Fruit fly (Drosophila melanogaster) whole organism, embryonic: ENCODE measurements around the gene CG33230.

Experiments
- Antp ChIP-seq: fragments of 200-800 bp; sonication (Bioruptor generic); optimal IDR thresholded peaks from 3 replicates; lab custom pipeline; 2016; ENCODE audit warnings: missing biosample characterization, missing genetic modification characterization
- Atf3 ChIP-seq: fragments of 200-800 bp; sonication (Bioruptor generic); optimal IDR thresholded peaks from 3 replicates; lab custom pipeline; 2016; ENCODE audit warnings: missing biosample characterization, missing genetic modification characterization
- Bdp1 ChIP-seq: fragments of 200-800 bp; sonication (Bioruptor generic); optimal IDR thresholded peaks from 3 replicates; lab custom pipeline; 2016; ENCODE audit warnings: missing biosample characterization, missing genetic modification characterization
- CG10654 ChIP-seq: fragments of 200-800 bp; sonication (Bioruptor generic); optimal IDR thresholded peaks from 2 replicates; lab custom pipeline; 2016; ENCODE audit warnings: missing biosample characterization, missing genetic modification characterization
- CG11560 ChIP-seq: fragments of 200-800 bp; sonication (Bioruptor generic); IDR thresholded peaks from 3 replicates; pipeline ENCODE4 v1.3.6; 2022; ENCODE audit warnings: missing biosample characterization, missing genetic modification characterization
- CG12236 ChIP-seq: fragments of 200-800 bp; sonication (Bioruptor generic); optimal IDR thresholded peaks from 2 replicates; lab custom pipeline; 2016; ENCODE audit warnings: missing biosample characterization, missing genetic modification characterization
- CG12769 ChIP-seq: fragments of 200-800 bp; sonication (Bioruptor generic); optimal IDR thresholded peaks from 2 replicates; lab custom pipeline; 2019; ENCODE audit warnings: missing biosample characterization, mild to moderate bottlenecking, missing genetic modification characterization, moderate library complexity
- CG14050 ChIP-seq: fragments of 200-800 bp; sonication (Bioruptor generic); IDR thresholded peaks from 3 replicates; pipeline ENCODE4 v1.3.6; 2022; ENCODE audit warnings: missing biosample characterization, missing genetic modification characterization
- CG17568 ChIP-seq: fragments of 200-800 bp; sonication (Bioruptor generic); optimal IDR thresholded peaks from 2 replicates; lab custom pipeline; 2018; ENCODE audit warnings: missing biosample characterization, mild to moderate bottlenecking, missing genetic modification characterization, moderate library complexity
- CG2116 ChIP-seq: fragments of 200-800 bp; sonication (Bioruptor generic); optimal IDR thresholded peaks from 3 replicates; lab custom pipeline; 2018; ENCODE audit warnings: missing biosample characterization, mild to moderate bottlenecking, missing genetic modification characterization
- CG30403 ChIP-seq: fragments of 200-800 bp; sonication (Bioruptor generic); optimal IDR thresholded peaks from 3 replicates; lab custom pipeline; 2016; ENCODE audit warnings: missing biosample characterization, missing genetic modification characterization
- CG30431 ChIP-seq: fragments of 200-800 bp; sonication (Bioruptor generic); optimal IDR thresholded peaks from 2 replicates; lab custom pipeline; 2017; ENCODE audit warnings: missing biosample characterization, missing genetic modification characterization
- CG3065 ChIP-seq: fragments of 200-800 bp; sonication (Bioruptor generic); optimal IDR thresholded peaks from 2 replicates; lab custom pipeline; 2016; ENCODE audit warnings: missing biosample characterization, missing genetic modification characterization
- CG32767 ChIP-seq: fragments of 200-800 bp; sonication (Bioruptor generic); IDR thresholded peaks from 2 replicates; pipeline ENCODE4 v1.3.6; 2022; ENCODE audit warnings: missing biosample characterization, missing genetic modification characterization
- CG3726 ChIP-seq: fragments of 200-800 bp; sonication (Bioruptor generic); IDR thresholded peaks from 3 replicates; pipeline ENCODE4, ENCODE4 v1.3.6; 2022; ENCODE audit warnings: missing biosample characterization, missing genetic modification characterization
- CG43689 ChIP-seq: fragments of 200-800 bp; sonication (Bioruptor generic); IDR thresholded peaks from 2 replicates; pipeline ENCODE4 v1.3.6; 2022; ENCODE audit warnings: missing biosample characterization, missing genetic modification characterization
- CG4424 ChIP-seq: fragments of 200-800 bp; sonication (Bioruptor generic); optimal IDR thresholded peaks from 3 replicates; lab custom pipeline; 2016; ENCODE audit warnings: missing biosample characterization, missing genetic modification characterization
- CG7357 ChIP-seq: fragments of 200-800 bp; sonication (Bioruptor generic); IDR thresholded peaks from 3 replicates; pipeline ENCODE4 v1.3.6; 2022; ENCODE audit warnings: missing biosample characterization, missing genetic modification characterization
- CG7839 ChIP-seq: fragments of 200-800 bp; sonication (Bioruptor generic); optimal IDR thresholded peaks from 3 replicates; lab custom pipeline; 2018; ENCODE audit warnings: missing biosample characterization, mild to moderate bottlenecking, missing genetic modification characterization, moderate library complexity
- CG8089 ChIP-seq: fragments of 200-800 bp; sonication (Bioruptor generic); optimal IDR thresholded peaks from 3 replicates; lab custom pipeline; 2016; ENCODE audit warnings: missing biosample characterization, missing genetic modification characterization
- CTCF ChIP-seq: fragments of 200-800 bp; sonication (Bioruptor generic); optimal IDR thresholded peaks from 2 replicates; lab custom pipeline; 2017; ENCODE audit warnings: missing biosample characterization, mild to moderate bottlenecking, missing genetic modification characterization, moderate library complexity
- Dip3 ChIP-seq: fragments of 200-800 bp; sonication (Bioruptor generic); optimal IDR thresholded peaks from 3 replicates; lab custom pipeline; 2016; ENCODE audit warnings: missing biosample characterization, missing genetic modification characterization
- Hr3 ChIP-seq: fragments of 200-800 bp; sonication (Bioruptor generic); optimal IDR thresholded peaks from 3 replicates; lab custom pipeline; 2016; ENCODE audit warnings: missing biosample characterization, missing genetic modification characterization
- Hr78 ChIP-seq, 2 experiments: fragments of 200-800 bp in 1 of 2; fragments of >200 bp in 1 of 2; sonication (Bioruptor generic) in 1 of 2; optimal IDR thresholded peaks; 2 replicates each; lab custom pipeline; 2017 to 2019; ENCODE audit warnings: missing biosample characterization in 2 of 2, missing genetic modification characterization in 2 of 2, mild to moderate bottlenecking in 1 of 2, moderate library complexity in 1 of 2
- Meics ChIP-seq: fragments of 200-800 bp; sonication (Bioruptor generic); optimal IDR thresholded peaks from 2 replicates; lab custom pipeline; 2017; ENCODE audit warnings: missing biosample characterization, mild to moderate bottlenecking, missing genetic modification characterization
- NK7.1 ChIP-seq: fragments of 200-800 bp; sonication (Bioruptor generic); optimal IDR thresholded peaks from 3 replicates; lab custom pipeline; 2016; ENCODE audit warnings: missing biosample characterization, missing genetic modification characterization
- NfI ChIP-seq: fragments of 200-800 bp; sonication (Bioruptor generic); optimal IDR thresholded peaks from 3 replicates; lab custom pipeline; 2018; ENCODE audit warnings: missing biosample characterization, mild to moderate bottlenecking, missing genetic modification characterization, moderate library complexity
- Sox102F ChIP-seq: fragments of 200-800 bp; sonication (Bioruptor generic); optimal IDR thresholded peaks from 2 replicates; lab custom pipeline; 2018; ENCODE audit warnings: missing biosample characterization, mild to moderate bottlenecking, missing genetic modification characterization, moderate library complexity
- Spps ChIP-seq: fragments of 200-800 bp; sonication (Bioruptor generic); optimal IDR thresholded peaks from 2 replicates; lab custom pipeline; 2018; ENCODE audit warnings: missing biosample characterization, mild to moderate bottlenecking, missing genetic modification characterization
- Sry-β ChIP-seq: fragments of 200-800 bp; sonication (Bioruptor generic); optimal IDR thresholded peaks from 2 replicates; lab custom pipeline; 2018; ENCODE audit warnings: missing biosample characterization, mild to moderate bottlenecking, missing genetic modification characterization, moderate library complexity
- chif ChIP-seq, 2 experiments: fragments of 200-800 bp; sonication (Bioruptor generic); optimal IDR thresholded peaks; 3 replicates each; lab custom pipeline; 2016; ENCODE audit warnings: missing biosample characterization in 2 of 2, missing genetic modification characterization in 2 of 2
- dan ChIP-seq: fragments of 200-800 bp; sonication (Bioruptor generic); IDR thresholded peaks from 2 replicates; pipeline ENCODE4 v1.3.6; 2022; ENCODE audit warnings: missing biosample characterization, missing genetic modification characterization
- danr ChIP-seq: fragments of 200-800 bp; sonication (Bioruptor generic); IDR thresholded peaks from 2 replicates; pipeline ENCODE4 v1.3.6; 2022; ENCODE audit warnings: missing biosample characterization, missing genetic modification characterization
- dpn ChIP-seq, 2 experiments: fragments of 200-800 bp; sonication (Bioruptor generic); optimal IDR thresholded peaks; 3 replicates each; lab custom pipeline; 2016; ENCODE audit warnings: missing biosample characterization in 2 of 2, missing genetic modification characterization in 2 of 2
- dysf ChIP-seq: fragments of 200-800 bp; sonication (Bioruptor generic); IDR thresholded peaks from 3 replicates; pipeline ENCODE4 v1.3.6; 2022; ENCODE audit warnings: missing biosample characterization, missing genetic modification characterization
- eve ChIP-seq, 2 experiments: fragments of >200 bp; optimal IDR thresholded peaks; 2 replicates each; lab custom pipeline; 2017; ENCODE audit warnings: missing biosample characterization in 2 of 2, missing genetic modification characterization in 2 of 2
- ewg ChIP-seq: fragments of 200-800 bp; sonication (Bioruptor generic); optimal IDR thresholded peaks from 3 replicates; lab custom pipeline; 2017; ENCODE audit warnings: mild to moderate bottlenecking, missing biosample characterization, missing genetic modification reagents, missing genetic modification characterization
- exex ChIP-seq: fragments of 200-800 bp; sonication (Bioruptor generic); optimal IDR thresholded peaks from 4 replicates; lab custom pipeline; 2018; ENCODE audit warnings: missing biosample characterization, mild to moderate bottlenecking, missing genetic modification characterization, moderate library complexity
- fu2 ChIP-seq: fragments of 200-800 bp; sonication (Bioruptor generic); optimal IDR thresholded peaks from 2 replicates; lab custom pipeline; 2016; ENCODE audit warnings: missing biosample characterization, missing genetic modification characterization
- grau ChIP-seq: fragments of 200-800 bp; optimal IDR thresholded peaks from 3 replicates; lab custom pipeline; 2019; ENCODE audit warnings: missing biosample characterization, mild to moderate bottlenecking, missing genetic modification characterization, moderate library complexity
- jing ChIP-seq: fragments of 200-800 bp; sonication (Bioruptor generic); optimal IDR thresholded peaks from 2 replicates; lab custom pipeline; 2018; ENCODE audit warnings: missing biosample characterization, mild to moderate bottlenecking, missing genetic modification characterization
- kah ChIP-seq: fragments of 200-800 bp; sonication (Bioruptor generic); optimal IDR thresholded peaks from 2 replicates; lab custom pipeline; 2018; ENCODE audit warnings: missing biosample characterization, mild to moderate bottlenecking, missing genetic modification characterization
- lbe ChIP-seq: fragments of 200-800 bp; sonication (Bioruptor generic); optimal IDR thresholded peaks from 2 replicates; lab custom pipeline; 2016; ENCODE audit warnings: missing biosample characterization, mild to moderate bottlenecking, missing genetic modification characterization
- maf-S ChIP-seq: fragments of 200-800 bp; sonication (Bioruptor generic); optimal IDR thresholded peaks from 2 replicates; lab custom pipeline; 2016; ENCODE audit warnings: missing biosample characterization, missing genetic modification characterization
- pho ChIP-seq: fragments of 200-800 bp; sonication (Bioruptor generic); optimal IDR thresholded peaks from 2 replicates; lab custom pipeline; 2016; ENCODE audit warnings: missing biosample characterization, missing genetic modification characterization
- salm ChIP-seq: fragments of 200-800 bp; sonication (Bioruptor generic); optimal IDR thresholded peaks from 2 replicates; lab custom pipeline; 2018; ENCODE audit warnings: missing biosample characterization, mild to moderate bottlenecking, missing genetic modification characterization
- sc ChIP-seq, 3 experiments: fragments of >200 bp in 2 of 3; fragments of 200-800 bp in 1 of 3; sonication (Bioruptor generic) in 1 of 3; optimal IDR thresholded peaks; 2 replicates in 2 of 3; 3 replicates in 1 of 3; lab custom pipeline; 2017; ENCODE audit warnings: mild to moderate bottlenecking in 1 of 3, missing biosample characterization in 1 of 3, missing genetic modification characterization in 1 of 3, missing genetic modification reagents in 1 of 3
- sens ChIP-seq: fragments of 200-800 bp; sonication (Bioruptor generic); peaks from one replicate; lab custom pipeline; 2016; ENCODE audit warnings: missing biosample characterization, missing genetic modification characterization
- sisA ChIP-seq: fragments of 200-800 bp; sonication (Bioruptor generic); IDR thresholded peaks from 2 replicates; pipeline ENCODE4 v1.3.6; 2022; ENCODE audit warnings: missing biosample characterization, missing genetic modification characterization
- ttk ChIP-seq: fragments of 200-800 bp; sonication (Bioruptor generic); IDR thresholded peaks from 2 replicates; pipeline ENCODE4 v2.1.2; 2022; ENCODE audit warnings: missing biosample characterization, missing genetic modification characterization
- vnd ChIP-seq: fragments of 200-800 bp; sonication (Bioruptor generic); IDR thresholded peaks from 3 replicates; pipeline ENCODE4 v1.3.6; 2022; ENCODE audit warnings: missing biosample characterization, missing genetic modification characterization; ENCODE audit not compliant: partially characterized antibody

CG33230 gene

dm6 chr3L:1584003-1584402 lies 34.2 kb upstream of the CG33230 start (continued):
- no peak for TF ChIP-seq lbe (GFP tag; lab: Kevin White, UChicago)
- peak; percentile 70 for TF ChIP-seq CG12769 (tag; lab: Kevin White, UChicago)
- peak; percentile 18 for TF ChIP-seq CG2116 (GFP tag; lab: Kevin White, UChicago)
- TF ChIP-seq maf-S = peak; percentile 3
- TF ChIP-seq NK7.1 (GFP tag; lab: Kevin White, UChicago) = peak; percentile 14
- peak; percentile 25 for TF ChIP-seq Dip3
- peak; percentile 0 for TF ChIP-seq Spps
- TF ChIP-seq grau = peak; percentile 66
- TF ChIP-seq CG12236 = peak; percentile 60
- no peak for TF ChIP-seq vnd
- TF ChIP-seq dan (GFP tag; lab: Robert Waterston, UW) = 0 out of 2 replicates have a peak, but pooled peaks have one; percentile 24
- TF ChIP-seq sens (GFP tag; lab: Kevin White, UChicago) = peak; percentile 93
- TF ChIP-seq CG10654 (GFP tag; lab: Kevin White, UChicago) = no peak
- TF ChIP-seq ttk (GFP tag; lab: Robert Waterston, UW) = peak; percentile 57; the same call in 1 of the 2 replicates
- peak; percentile 38 for TF ChIP-seq CG8089 (GFP tag; lab: Kevin White, UChicago)
- peak; percentile 30; the same call in 1 of the 2 replicates for TF ChIP-seq sisA (GFP tag; lab: Robert Waterston, UW)
- TF ChIP-seq Bdp1 (GFP tag; lab: Kevin White, UChicago) = peak; percentile 17
- TF ChIP-seq pho = no peak
- TF ChIP-seq CG7357 (GFP tag; lab: Robert Waterston, UW) = 0 out of 3 replicates have a peak, but pooled peaks have one; percentile 51
- no peak for TF ChIP-seq danr (GFP tag; lab: Robert Waterston, UW)
- no peak for TF ChIP-seq CG11560 (tag; lab: Robert Waterston, UW)
- TF ChIP-seq sc (optimal IDR thresholded peaks at IDR 0.05; lab: Kevin White, UChicago) = no peak
- TF ChIP-seq sc (GFP tag; optimal IDR thresholded peaks at IDR 0.05; lab: Kevin White, UChicago) = peak; percentile 67
- TF ChIP-seq Hr3 (GFP tag; lab: Kevin White, UChicago) = peak; percentile 63
- peak in 1 of 2 experiments; percentile 71 for TF ChIP-seq dpn (GFP tag; optimal IDR thresholded peaks at IDR 0.05; lab: Kevin White, UChicago)
- TF ChIP-seq Antp (GFP tag; lab: Kevin White, UChicago) = peak; percentile 37
- peak; percentile 64; the same call in 2 of the 3 replicates for TF ChIP-seq CG14050 (GFP tag; lab: Robert Waterston, UW)
- peak; percentile 82 for TF ChIP-seq Sox102F (GFP tag; lab: Kevin White, UChicago)
- 0 out of 2 replicates have a peak, but pooled peaks have one; percentile 50 for TF ChIP-seq CG43689 (GFP tag; lab: Robert Waterston, UW)
- peak; percentile 56 for TF ChIP-seq CG17568 (GFP tag; lab: Kevin White, UChicago)
- TF ChIP-seq chif (GFP tag; optimal IDR thresholded peaks at IDR 0.05; lab: Kevin White, UChicago) = peak; percentile 70 to 82
- peak in 1 of 2 experiments; percentile 87 for TF ChIP-seq eve (GFP tag; optimal IDR thresholded peaks at IDR 0.05; lab: Kevin White, UChicago)
- TF ChIP-seq Meics = no peak
- peak; percentile 52 for TF ChIP-seq CG30431 (GFP tag; lab: Kevin White, UChicago)
- peak; percentile 72 for TF ChIP-seq CG7839 (tag; lab: Kevin White, UChicago)
- peak; percentile 68 for TF ChIP-seq CG30403 (GFP tag; lab: Kevin White, UChicago)
- peak in 1 of 2 experiments; percentile 10 for TF ChIP-seq Hr78 (GFP tag; optimal IDR thresholded peaks at IDR 0.05; lab: Kevin White, UChicago)
- no peak for TF ChIP-seq kah (GFP tag; lab: Kevin White, UChicago)
- TF ChIP-seq salm = peak; percentile 6
- peak; percentile 58 for TF ChIP-seq CG4424 (GFP tag; lab: Kevin White, UChicago)
- peak; percentile 57 for TF ChIP-seq ewg (GFP tag; lab: Kevin White, UChicago)
- TF ChIP-seq Atf3 = peak; percentile 52
- no peak for TF ChIP-seq Sry-β (GFP tag; lab: Kevin White, UChicago)
- 0 out of 2 replicates have a peak, but pooled peaks have one; percentile 14 for TF ChIP-seq CG32767 (GFP tag; lab: Robert Waterston, UW)
- TF ChIP-seq fu2 = peak; percentile 25
- no peak for TF ChIP-seq exex (tag; lab: Kevin White, UChicago)
- TF ChIP-seq CG3726 (GFP tag; lab: Robert Waterston, UW) = peak; percentile 55; the same call in 1 of the 3 replicates
- TF ChIP-seq CTCF (GFP tag; lab: Kevin White, UChicago) = no peak
- TF ChIP-seq CG3065 (GFP tag; lab: Kevin White, UChicago) = peak; percentile 22
- TF ChIP-seq jing (GFP tag; lab: Kevin White, UChicago) = peak; percentile 63
- TF ChIP-seq NfI (GFP tag; lab: Kevin White, UChicago) = peak; percentile 32
- TF ChIP-seq dysf (GFP tag; lab: Robert Waterston, UW) = peak; percentile 62; the same call in 2 of the 3 replicates
